Fruit fly (Drosophila melanogaster) whole organism, embryonic: ENCODE data around the gene CG14356.

Source experiments
- Abd-B ChIP-seq: fragments of 200-800 bp; sonication (Bioruptor generic); optimal IDR thresholded peaks from 2 replicates; lab custom pipeline; 2018; ENCODE audit warnings: missing biosample characterization, mild to moderate bottlenecking, missing genetic modification characterization, moderate library complexity
- Bgb ChIP-seq: fragments of 200-800 bp; sonication (Bioruptor generic); IDR thresholded peaks from 2 replicates; pipeline ENCODE4 v1.3.6; 2022; ENCODE audit warnings: missing biosample characterization, missing genetic modification characterization; ENCODE audit not compliant: partially characterized antibody
- CG10431 ChIP-seq: fragments of 200-800 bp; sonication (Bioruptor generic); optimal IDR thresholded peaks from 3 replicates; lab custom pipeline; 2018; ENCODE audit warnings: missing biosample characterization, mild to moderate bottlenecking, missing genetic modification characterization
- CG11093 ChIP-seq: fragments of 200-800 bp; sonication (Bioruptor generic); IDR thresholded peaks from 3 replicates; pipeline ENCODE4 v1.3.6; 2022; ENCODE audit warnings: missing biosample characterization, missing genetic modification characterization
- CG11695 ChIP-seq: fragments of 200-800 bp; sonication (Bioruptor generic); IDR thresholded peaks from 3 replicates; pipeline ENCODE4 v1.3.6; 2022; ENCODE audit warnings: missing biosample characterization, missing genetic modification characterization
- CG14710 ChIP-seq: fragments of 200-800 bp; sonication (Bioruptor generic); optimal IDR thresholded peaks from 3 replicates; lab custom pipeline; 2019; ENCODE audit warnings: missing biosample characterization, mild to moderate bottlenecking, missing genetic modification characterization, moderate library complexity
- CG15011 ChIP-seq: fragments of 200-800 bp; sonication (Bioruptor generic); optimal IDR thresholded peaks from 3 replicates; lab custom pipeline; 2018; ENCODE audit warnings: missing biosample characterization, mild to moderate bottlenecking, missing genetic modification characterization
- CG1529 ChIP-seq: fragments of 200-800 bp; sonication (Bioruptor generic); optimal IDR thresholded peaks from 3 replicates; lab custom pipeline; 2018; ENCODE audit warnings: missing biosample characterization, missing genetic modification characterization
- CG15696 ChIP-seq: fragments of 200-800 bp; sonication (Bioruptor generic); optimal IDR thresholded peaks from 2 replicates; lab custom pipeline; 2019; ENCODE audit warnings: missing biosample characterization, mild to moderate bottlenecking, missing genetic modification characterization, moderate library complexity
- CG17361 ChIP-seq: fragments of 200-800 bp; sonication (Bioruptor generic); IDR thresholded peaks from 3 replicates; pipeline ENCODE4 v1.3.6; 2022; ENCODE audit warnings: missing biosample characterization, missing genetic modification characterization
- CG18262 ChIP-seq: fragments of 200-800 bp; optimal IDR thresholded peaks from 3 replicates; lab custom pipeline; 2019; ENCODE audit warnings: missing biosample characterization, mild to moderate bottlenecking, missing genetic modification characterization, moderate library complexity
- CG4404 ChIP-seq: fragments of 200-800 bp; sonication (Bioruptor generic); IDR thresholded peaks from 2 replicates; pipeline ENCODE4 v1.3.6; 2022; ENCODE audit warnings: missing biosample characterization, missing genetic modification characterization
- CG8281 ChIP-seq: fragments of 200-800 bp; sonication (Bioruptor generic); optimal IDR thresholded peaks from 2 replicates; lab custom pipeline; 2018; ENCODE audit warnings: missing biosample characterization, mild to moderate bottlenecking, missing genetic modification characterization, moderate library complexity
- CrebB ChIP-seq: fragments of 200-800 bp; sonication (Bioruptor generic); optimal IDR thresholded peaks from 3 replicates; lab custom pipeline; 2018; ENCODE audit warnings: missing biosample characterization, mild to moderate bottlenecking, missing genetic modification characterization
- D19B ChIP-seq: fragments of 200-800 bp; sonication (Bioruptor generic); optimal IDR thresholded peaks from 2 replicates; lab custom pipeline; 2017; ENCODE audit warnings: missing biosample characterization, mild to moderate bottlenecking, missing genetic modification characterization
- Deaf1 ChIP-seq: fragments of 200-800 bp; optimal IDR thresholded peaks from 3 replicates; lab custom pipeline; 2019; ENCODE audit warnings: missing biosample characterization, mild to moderate bottlenecking, missing genetic modification characterization, moderate library complexity
- Dip3 ChIP-seq: fragments of 200-800 bp; sonication (Bioruptor generic); optimal IDR thresholded peaks from 3 replicates; lab custom pipeline; 2016; ENCODE audit warnings: missing biosample characterization, missing genetic modification characterization
- Doc2 ChIP-seq: fragments of 200-800 bp; sonication (Bioruptor generic); IDR thresholded peaks from 2 replicates; pipeline ENCODE4 v1.3.6; 2022; ENCODE audit warnings: missing biosample characterization, missing genetic modification characterization
- E2f1 ChIP-seq: fragments of 200-800 bp; sonication (Bioruptor generic); IDR thresholded peaks from 2 replicates; pipeline ENCODE4 v1.3.6; 2022; ENCODE audit warnings: missing biosample characterization, missing genetic modification characterization
- Ets65A ChIP-seq: fragments of 200-800 bp; sonication (Bioruptor generic); peaks from one replicate; lab custom pipeline; 2016; ENCODE audit warnings: missing biosample characterization, missing genetic modification characterization
- Fer3 ChIP-seq: fragments of 200-800 bp; sonication (Bioruptor generic); optimal IDR thresholded peaks from 2 replicates; lab custom pipeline; 2018; ENCODE audit warnings: missing biosample characterization, mild to moderate bottlenecking, missing genetic modification characterization, moderate library complexity
- Hr78 ChIP-seq, 2 experiments: fragments of 200-800 bp in 1 of 2; fragments of >200 bp in 1 of 2; sonication (Bioruptor generic) in 1 of 2; optimal IDR thresholded peaks; 2 replicates each; lab custom pipeline; 2017 to 2019; ENCODE audit warnings: missing biosample characterization in 2 of 2, missing genetic modification characterization in 2 of 2, mild to moderate bottlenecking in 1 of 2, moderate library complexity in 1 of 2
- Nf-YA ChIP-seq: fragments of 200-800 bp; sonication (Bioruptor generic); IDR thresholded peaks from 2 replicates; pipeline ENCODE4 v1.3.6; 2022; ENCODE audit warnings: missing biosample characterization, missing genetic modification characterization
- Nf-YC ChIP-seq: fragments of 200-800 bp; optimal IDR thresholded peaks from 3 replicates; lab custom pipeline; 2019; ENCODE audit warnings: missing biosample characterization, mild to moderate bottlenecking, missing genetic modification characterization, moderate library complexity
- Optix ChIP-seq: fragments of 200-800 bp; sonication (Bioruptor generic); IDR thresholded peaks from 3 replicates; pipeline ENCODE4 v1.3.6; 2022; ENCODE audit warnings: missing biosample characterization, missing genetic modification characterization
- Scr ChIP-seq: fragments of 200-800 bp; sonication (Bioruptor generic); IDR thresholded peaks from 2 replicates; pipeline ENCODE4 v1.3.6; 2022; ENCODE audit warnings: missing biosample characterization, missing genetic modification characterization; ENCODE audit not compliant: partially characterized antibody
- Sox102F ChIP-seq: fragments of 200-800 bp; sonication (Bioruptor generic); optimal IDR thresholded peaks from 2 replicates; lab custom pipeline; 2018; ENCODE audit warnings: missing biosample characterization, mild to moderate bottlenecking, missing genetic modification characterization, moderate library complexity
- Tbp ChIP-seq: fragments of >200 bp; optimal IDR thresholded peaks from 2 replicates; lab custom pipeline; 2018; ENCODE audit warnings: missing biosample characterization, missing genetic modification characterization
- Xbp1 ChIP-seq: fragments of 200-800 bp; sonication (Bioruptor generic); optimal IDR thresholded peaks from 3 replicates; lab custom pipeline; 2016; ENCODE audit warnings: missing biosample characterization, mild to moderate bottlenecking, missing genetic modification characterization
- ac ChIP-seq: fragments of 200-800 bp; sonication (Bioruptor generic); optimal IDR thresholded peaks from 3 replicates; lab custom pipeline; 2017; ENCODE audit warnings: missing biosample characterization, mild to moderate bottlenecking, missing genetic modification characterization
- bbx ChIP-seq: fragments of 200-800 bp; sonication (Bioruptor generic); IDR thresholded peaks from 2 replicates; pipeline ENCODE4 v1.3.6; 2022; ENCODE audit warnings: missing biosample characterization, missing genetic modification characterization; ENCODE audit not compliant: partially characterized antibody
- bowl ChIP-seq: fragments of 200-800 bp; sonication (Bioruptor generic); IDR thresholded peaks from 2 replicates; pipeline ENCODE4 v1.3.6; 2022; ENCODE audit warnings: missing biosample characterization, missing genetic modification characterization
- cg ChIP-seq: fragments of 200-800 bp; sonication (Bioruptor generic); optimal IDR thresholded peaks from 3 replicates; lab custom pipeline; 2019; ENCODE audit warnings: missing biosample characterization, mild to moderate bottlenecking, missing genetic modification characterization, moderate library complexity
- croc ChIP-seq: fragments of 200-800 bp; sonication (Bioruptor generic); conservative IDR thresholded peaks from 3 replicates; pipeline ENCODE4 v1.3.6; 2022; ENCODE audit warnings: missing biosample characterization, missing genetic modification characterization
- dimm ChIP-seq: fragments of 200-800 bp; sonication (Bioruptor generic); IDR thresholded peaks from 2 replicates; pipeline ENCODE4 v1.3.6; 2022; ENCODE audit warnings: missing biosample characterization, missing genetic modification characterization
- gcm ChIP-seq: fragments of 200-800 bp; sonication (Bioruptor generic); optimal IDR thresholded peaks from 2 replicates; lab custom pipeline; 2019; ENCODE audit warnings: missing biosample characterization, mild to moderate bottlenecking, missing genetic modification characterization, moderate library complexity
- gem ChIP-seq: fragments of 200-800 bp; sonication (Bioruptor generic); optimal IDR thresholded peaks from 2 replicates; lab custom pipeline; 2019; ENCODE audit warnings: missing biosample characterization, mild to moderate bottlenecking, missing genetic modification characterization, moderate library complexity
- grau ChIP-seq: fragments of 200-800 bp; optimal IDR thresholded peaks from 3 replicates; lab custom pipeline; 2019; ENCODE audit warnings: missing biosample characterization, mild to moderate bottlenecking, missing genetic modification characterization, moderate library complexity
- insv ChIP-seq, 2 experiments: fragments of 200-800 bp; sonication (Bioruptor generic); optimal IDR thresholded peaks; 3 replicates each; lab custom pipeline; 2016 to 2018; ENCODE audit warnings: missing biosample characterization in 2 of 2, missing genetic modification characterization in 2 of 2
- inv ChIP-seq: fragments of 200-800 bp; sonication (Bioruptor generic); IDR thresholded peaks from 2 replicates; pipeline ENCODE4 v1.3.6; 2022; ENCODE audit warnings: missing biosample characterization, missing genetic modification characterization; ENCODE audit not compliant: partially characterized antibody
- mam ChIP-seq: fragments of 200-800 bp; sonication (Bioruptor generic); optimal IDR thresholded peaks from 3 replicates; lab custom pipeline; 2016; ENCODE audit warnings: missing biosample characterization, missing genetic modification characterization
- onecut ChIP-seq: fragments of 200-800 bp; sonication (Bioruptor generic); IDR thresholded peaks from 2 replicates; pipeline ENCODE4 v1.3.6; 2022; ENCODE audit warnings: missing biosample characterization, missing genetic modification characterization
- peb ChIP-seq: fragments of 200-800 bp; sonication (Bioruptor generic); IDR thresholded peaks from 2 replicates; pipeline ENCODE4 v1.3.6; 2022; ENCODE audit warnings: missing biosample characterization, missing genetic modification characterization
- sqz ChIP-seq: fragments of 200-800 bp; sonication (Bioruptor generic); optimal IDR thresholded peaks from 3 replicates; lab custom pipeline; 2018; ENCODE audit warnings: missing biosample characterization, mild to moderate bottlenecking, missing genetic modification characterization
- tgo ChIP-seq: fragments of 200-800 bp; sonication (Bioruptor generic); IDR thresholded peaks from 3 replicates; pipeline ENCODE4 v1.3.6; 2022; ENCODE audit warnings: missing biosample characterization, missing genetic modification characterization
- tll ChIP-seq, 2 experiments: fragments of 200-800 bp in 1 of 2; fragments of >200 bp in 1 of 2; sonication (Bioruptor generic) in 1 of 2; optimal IDR thresholded peaks; 2 replicates each; lab custom pipeline; 2017 to 2019; ENCODE audit warnings: missing biosample characterization in 2 of 2, missing genetic modification characterization in 2 of 2, mild to moderate bottlenecking in 1 of 2, moderate library complexity in 1 of 2
- tup ChIP-seq: fragments of 200-800 bp; sonication (Bioruptor generic); optimal IDR thresholded peaks from 2 replicates; lab custom pipeline; 2016; ENCODE audit warnings: missing biosample characterization, mild to moderate bottlenecking, missing genetic modification characterization, moderate library complexity
- twi ChIP-seq: fragments of 200-800 bp; optimal IDR thresholded peaks from 2 replicates; lab custom pipeline; 2019; ENCODE audit warnings: missing biosample characterization, mild to moderate bottlenecking, missing genetic modification characterization, moderate library complexity
- tx ChIP-seq: fragments of 200-800 bp; sonication (Bioruptor generic); optimal IDR thresholded peaks from 2 replicates; lab custom pipeline; 2016; ENCODE audit warnings: missing biosample characterization, missing genetic modification characterization
- wdn ChIP-seq: fragments of 200-800 bp; sonication (Bioruptor generic); IDR thresholded peaks from 2 replicates; pipeline ENCODE4 v1.3.6; 2022; ENCODE audit warnings: missing biosample characterization, missing genetic modification characterization
- z ChIP-seq: fragments of 200-800 bp; sonication (Bioruptor generic); IDR thresholded peaks from 3 replicates; pipeline ENCODE4 v1.3.6; 2022; ENCODE audit warnings: missing biosample characterization, missing genetic modification characterization

The CG14356 gene

DNA sequence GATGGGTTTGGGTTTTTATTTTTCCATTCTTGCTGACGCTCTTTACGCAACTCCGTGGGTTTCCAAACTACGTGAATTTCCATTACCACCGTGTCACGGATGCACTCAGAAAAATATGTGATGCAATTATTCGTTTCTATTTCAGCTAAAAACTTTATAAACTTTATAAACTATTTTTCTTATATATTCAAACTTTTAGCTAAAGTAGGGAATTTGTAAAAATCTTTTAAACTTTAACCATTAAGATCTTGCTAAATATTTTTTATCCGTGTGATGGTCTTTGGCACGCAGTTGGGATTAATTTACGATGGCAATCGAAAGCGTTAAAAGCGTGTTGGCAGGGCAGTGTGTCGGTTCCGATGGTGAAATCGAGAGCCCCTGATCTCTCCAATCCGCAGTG lies 36.4 kb downstream of the CG14356 start (continued):
- no peak for TF ChIP-seq dimm (GFP tag; lab: Robert Waterston, UW)
- TF ChIP-seq CG10431 = no peak
- no peak for TF ChIP-seq ac (GFP tag; lab: Kevin White, UChicago)
- TF ChIP-seq gcm = peak; percentile 30
- no peak for TF ChIP-seq peb (GFP tag; lab: Robert Waterston, UW)
- peak; percentile 18 for TF ChIP-seq Nf-YC (tag; lab: Kevin White, UChicago)
- no peak for TF ChIP-seq Scr (GFP tag; lab: Robert Waterston, UW)
- 0 out of 3 replicates have a peak, but pooled peaks have one; percentile 26 for TF ChIP-seq croc
- TF ChIP-seq z (GFP tag; lab: Robert Waterston, UW) = no peak
- no peak for TF ChIP-seq Hr78 (GFP tag; optimal IDR thresholded peaks at IDR 0.05; lab: Kevin White, UChicago)
- no peak for TF ChIP-seq E2f1 (GFP tag; lab: Robert Waterston, UW)
- no peak for TF ChIP-seq twi (tag; lab: Kevin White, UChicago)
- TF ChIP-seq CG8281 (tag; lab: Kevin White, UChicago) = peak; percentile 12
- TF ChIP-seq CG4404 (GFP tag; lab: Robert Waterston, UW) = no peak
- no peak for TF ChIP-seq wdn
- no peak for TF ChIP-seq Ets65A (GFP tag; lab: Kevin White, UChicago)
- TF ChIP-seq bowl (GFP tag; lab: Robert Waterston, UW) = no peak
- TF ChIP-seq Abd-B (GFP tag; lab: Kevin White, UChicago) = peak; percentile 32
- 0 out of 3 replicates have a peak, but pooled peaks have one; percentile 22 for TF ChIP-seq CG11093 (GFP tag; lab: Robert Waterston, UW)
- TF ChIP-seq CG15011 (GFP tag; lab: Kevin White, UChicago) = no peak
- peak; percentile 77 for TF ChIP-seq Sox102F (GFP tag; lab: Kevin White, UChicago)
- no peak for TF ChIP-seq bbx (GFP tag; lab: Robert Waterston, UW)
- peak; percentile 19 for TF ChIP-seq sqz (GFP tag; lab: Kevin White, UChicago)
- TF ChIP-seq insv (GFP tag; optimal IDR thresholded peaks at IDR 0.05; lab: Kevin White, UChicago) = no peak
- TF ChIP-seq Xbp1 (GFP tag; lab: Kevin White, UChicago) = peak; percentile 30
- no peak for TF ChIP-seq tx (GFP tag; lab: Kevin White, UChicago)
- no peak for TF ChIP-seq CG11695 (GFP tag; lab: Robert Waterston, UW)
- TF ChIP-seq Fer3 = peak; percentile 50
- TF ChIP-seq CG14710 (tag; lab: Kevin White, UChicago) = peak; percentile 28
- TF ChIP-seq tup (GFP tag; lab: Kevin White, UChicago) = no peak
- TF ChIP-seq mam (GFP tag; lab: Kevin White, UChicago) = peak; percentile 19
- no peak for TF ChIP-seq Doc2 (GFP tag; lab: Robert Waterston, UW)
- TF ChIP-seq Nf-YA (GFP tag; lab: Robert Waterston, UW) = no peak; the same call in 1 of the 2 replicates
- TF ChIP-seq Optix (GFP tag; lab: Robert Waterston, UW) = no peak
- peak; percentile 59 for TF ChIP-seq grau (tag; lab: Kevin White, UChicago)
- no peak for TF ChIP-seq CrebB (tag; lab: Kevin White, UChicago)
- TF ChIP-seq inv (GFP tag; lab: Robert Waterston, UW) = no peak
- no peak for TF ChIP-seq tll (GFP tag; optimal IDR thresholded peaks at IDR 0.05; lab: Kevin White, UChicago)
- TF ChIP-seq CG17361 = 0 out of 3 replicates have a peak, but pooled peaks have one; percentile 32
- TF ChIP-seq cg = no peak
- peak; percentile 10 for TF ChIP-seq CG1529
- TF ChIP-seq CG18262 = peak; percentile 61
- TF ChIP-seq Dip3 = no peak
- TF ChIP-seq Tbp (GFP tag; lab: Kevin White, UChicago) = no peak
- peak; percentile 67 for TF ChIP-seq tgo (GFP tag; lab: Robert Waterston, UW)
- TF ChIP-seq CG15696 (tag; lab: Kevin White, UChicago) = no peak
- TF ChIP-seq Bgb (GFP tag; lab: Robert Waterston, UW) = no peak
- peak; percentile 33 for TF ChIP-seq Deaf1 (tag; lab: Kevin White, UChicago)
- TF ChIP-seq gem (tag; lab: Kevin White, UChicago) = peak; percentile 77
- no peak for TF ChIP-seq D19B (GFP tag; lab: Kevin White, UChicago)
- no peak for TF ChIP-seq onecut (GFP tag; lab: Robert Waterston, UW)
